Fruit fly (Drosophila melanogaster): Measurements from ENCODE around the gene CG42821.

CG42821 gene

DNA sequence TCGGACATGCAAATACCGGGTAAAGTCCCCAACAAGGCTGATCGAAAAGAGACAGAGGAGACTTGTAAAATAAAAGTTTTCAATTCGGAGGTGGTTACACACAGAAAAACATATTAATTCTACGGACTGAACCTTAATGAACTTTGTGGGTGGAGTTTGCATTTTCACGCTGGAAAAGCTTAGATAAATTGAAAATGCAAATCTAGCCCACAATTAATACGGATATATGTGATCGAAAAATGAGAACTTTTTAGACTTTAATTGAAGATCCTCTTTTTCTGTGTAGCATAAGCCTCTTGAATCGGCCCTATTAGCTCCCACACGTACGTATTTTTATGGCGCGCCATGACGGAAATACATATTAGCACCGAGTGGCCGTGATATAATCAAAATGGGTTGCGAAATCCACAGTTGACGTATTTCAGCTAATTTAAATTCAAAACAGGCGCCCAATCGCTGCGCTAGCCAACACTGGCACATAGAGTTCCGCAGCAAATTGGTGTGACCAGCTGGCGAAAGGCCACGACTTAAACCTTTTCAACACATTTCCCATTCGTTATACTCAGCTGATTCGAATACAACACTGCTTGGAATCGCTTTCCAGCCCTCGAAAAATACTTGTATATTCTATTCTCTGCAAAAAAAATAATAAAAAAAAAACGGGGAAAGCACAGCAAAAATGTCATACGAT lies 27.4 kb upstream of the CG42821 start (continued):
- TF ChIP-seq Deaf1 (tag; optimal IDR thresholded peaks at IDR 0.05) (peak; percentile 18), HLH3B (GFP tag; IDR thresholded peaks at IDR 0.05) (peak; percentile 37; the same call in 1 of the 2 replicates), tap (tag; optimal IDR thresholded peaks at IDR 0.05) (no peak), CG6813 (GFP tag; optimal IDR thresholded peaks at IDR 0.05) (peak; percentile 17), CG5180 (GFP tag; optimal IDR thresholded peaks at IDR 0.05) (peak; percentile 27), fd64A (GFP tag; optimal IDR thresholded peaks at IDR 0.05) (no peak), Mad (GFP tag; optimal IDR thresholded peaks at IDR 0.05) (peak; percentile 55), toy (GFP tag; IDR thresholded peaks at IDR 0.05) (no peak), her (GFP tag; optimal IDR thresholded peaks at IDR 0.05) (peak; percentile 55), CG34224 (GFP tag; IDR thresholded peaks at IDR 0.05; ENCODE audit: partially characterized antibody) (peak; percentile 40; the same call in 1 of the 3 replicates), cato (GFP tag; optimal IDR thresholded peaks at IDR 0.05; ENCODE audit: borderline replicate concordance) (peak; percentile 13), HLHmδ (GFP tag; optimal IDR thresholded peaks at IDR 0.05) (peak; percentile 31), CG31224 (GFP tag; IDR thresholded peaks at IDR 0.05) (no peak), bigmax (GFP tag; optimal IDR thresholded peaks at IDR 0.05) (peak; percentile 38), CG2678 (tag; optimal IDR thresholded peaks at IDR 0.05) (peak; percentile 73), en (GFP tag; optimal IDR thresholded peaks at IDR 0.05) (no peak), Pdp1 (GFP tag; optimal IDR thresholded peaks at IDR 0.05) (peak; percentile 34 to 81), CG1647 (GFP tag; optimal IDR thresholded peaks at IDR 0.05) (peak; percentile 64), CG18619 (GFP tag; optimal IDR thresholded peaks at IDR 0.05) (no peak), fd3F (GFP tag; optimal IDR thresholded peaks at IDR 0.05) (peak; percentile 67), hth (optimal IDR thresholded peaks at IDR 0.05) (no peak), TFAM (GFP tag; optimal IDR thresholded peaks at IDR 0.05) (no peak), CG12299 (tag; optimal IDR thresholded peaks at IDR 0.05) (peak; percentile 1), cas (GFP tag; IDR thresholded peaks at IDR 0.05) (no peak), CG12155 (GFP tag; optimal IDR thresholded peaks at IDR 0.05) (peak; percentile 55), CG43689 (GFP tag; IDR thresholded peaks at IDR 0.05) (no peak), pros (GFP tag; optimal IDR thresholded peaks at IDR 0.05) (no peak), ewg (GFP tag; optimal IDR thresholded peaks at IDR 0.05) (peak; percentile 44), Chrac-16 (GFP tag; optimal IDR thresholded peaks at IDR 0.05) (peak; percentile 73), bab2 (GFP tag; optimal IDR thresholded peaks at IDR 0.05) (peak; percentile 53), H2.0 (GFP tag; IDR thresholded peaks at IDR 0.05) (no peak), D19A (tag; optimal IDR thresholded peaks at IDR 0.05) (peak; percentile 12), sens-2 (GFP tag; IDR thresholded peaks at IDR 0.05) (no peak), so (GFP tag; IDR thresholded peaks at IDR 0.05) (no peak), row (GFP tag; IDR thresholded peaks at IDR 0.05) (peak; percentile 74), ssp (GFP tag; IDR thresholded peaks at IDR 0.05) (peak; percentile 57; the same call in 1 of the 2 replicates), CG10147 (GFP tag; optimal IDR thresholded peaks at IDR 0.05) (no peak), CG18476 (GFP tag; optimal IDR thresholded peaks at IDR 0.05) (no peak), CG6254 (GFP tag; optimal IDR thresholded peaks at IDR 0.05) (no peak), CG30020 (tag; optimal IDR thresholded peaks at IDR 0.05) (peak; percentile 31), esg (GFP tag; conservative IDR thresholded peaks at IDR 0.05) (peak; percentile 48; the same call in 1 of the 2 replicates), Hr3 (GFP tag; optimal IDR thresholded peaks at IDR 0.05) (peak; percentile 2), CG7357 (GFP tag; IDR thresholded peaks at IDR 0.05) (no peak), CG9932 (GFP tag; IDR thresholded peaks at IDR 0.05) (peak; percentile 73), crp (GFP tag; optimal IDR thresholded peaks at IDR 0.05) (peak; percentile 91 to 99), CG4360 (GFP tag; IDR thresholded peaks at IDR 0.05) (peak; percentile 24; the same call in 1 of the 2 replicates), CG1792 (GFP tag; optimal IDR thresholded peaks at IDR 0.05) (peak; percentile 56), CG17186 (GFP tag; optimal IDR thresholded peaks at IDR 0.05) (peak; percentile 71), CG8765 (GFP tag; IDR thresholded peaks at IDR 0.05) (0 out of 2 replicates have a peak, but pooled peaks have one; percentile 9)

Measured in whole organism, embryonic.